Worm (Caenorhabditis elegans): ENCODE data around the gene nep-1.

Gene nep-1

DNA sequence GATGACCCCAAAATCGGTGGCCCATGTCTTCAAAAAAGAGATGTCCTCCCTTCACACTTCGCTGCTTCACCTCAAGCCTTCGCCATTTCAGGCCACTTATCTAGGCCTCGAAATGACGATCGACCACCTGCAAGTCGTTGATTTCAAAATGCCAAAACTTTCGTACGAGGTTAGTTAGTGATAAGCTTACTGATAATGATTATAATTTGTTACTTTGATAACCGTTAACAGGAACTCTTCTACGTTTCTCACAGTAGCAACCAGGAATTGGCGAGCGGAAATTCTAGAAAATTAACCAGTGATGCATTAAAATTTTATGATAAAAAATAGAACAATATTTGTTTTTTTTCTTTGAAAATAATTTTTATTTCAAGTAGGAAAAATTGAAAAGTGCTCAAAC is 10.1 kb downstream of the nep-1 start:
- TF ChIP-seq dve-1 (tag; optimal IDR thresholded peaks at IDR 0.05; ENCODE audit: insufficient read depth) (peak; percentile 7), ceh-44 (GFP tag; IDR thresholded peaks at IDR 0.05) (no peak), tag-97 (GFP tag; IDR thresholded peaks at IDR 0.05) (no peak), ces-1 (GFP tag; optimal IDR thresholded peaks at IDR 0.05) (no peak), zip-11 (GFP tag; IDR thresholded peaks at IDR 0.05) (no peak), ceh-82 (tag; optimal IDR thresholded peaks at IDR 0.05) (no peak), daf-16 (GFP tag; optimal IDR thresholded peaks at IDR 0.05) (no peak), daf-16 (tag; optimal IDR thresholded peaks at IDR 0.05) (peak; percentile 10), nhr-28 (tag; optimal IDR thresholded peaks at IDR 0.05) (peak; percentile 13), dmd-6 (GFP tag; IDR thresholded peaks at IDR 0.05) (0 out of 2 replicates have a peak, but pooled peaks have one; percentile 33), F37D6.2 (tag; optimal IDR thresholded peaks at IDR 0.05) (no peak), hlh-11 (tag; optimal IDR thresholded peaks at IDR 0.05) (peak; percentile 16), aha-1 (tag) (peak; percentile 38), pqm-1 (tag; optimal IDR thresholded peaks at IDR 0.05) (peak; percentile 56)

DNA sequence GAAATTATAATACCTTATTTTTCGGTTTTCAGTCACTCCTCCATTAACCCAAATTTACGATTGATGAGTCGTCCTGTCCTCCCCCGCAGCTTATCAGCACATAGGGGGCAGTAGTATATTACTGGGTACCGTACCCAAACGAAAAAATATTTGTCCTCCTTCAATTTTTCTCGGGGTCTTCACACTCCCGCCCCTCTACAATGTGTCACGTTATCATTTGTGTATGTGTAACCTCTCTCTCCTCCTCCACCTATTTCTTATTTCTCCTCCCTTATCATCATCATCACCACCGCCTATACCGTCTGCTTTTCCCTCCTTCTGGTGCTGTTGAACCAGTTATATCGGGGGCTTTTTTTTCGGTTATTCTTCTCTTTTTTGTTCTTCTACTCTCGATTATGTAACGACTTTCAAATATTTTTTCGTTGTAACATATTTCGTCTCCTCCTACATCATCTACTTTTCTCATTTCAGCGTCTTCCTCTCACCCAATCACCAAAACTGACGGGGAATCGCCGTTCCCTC is 10.6 kb downstream of the nep-1 start, which contains the start of gene ghi-1:
TSS of gene ghi-1 (plus strand) at position 472 of the 522 bp plus-strand sequence.
- TF ChIP-seq mes-2 (tag; optimal IDR thresholded peaks at IDR 0.05; ENCODE audit: poor library complexity, severe bottlenecking) (peak; percentile 14), hif-1 (tag; optimal IDR thresholded peaks at IDR 0.05) (no peak), ZK337.2 (GFP tag; IDR thresholded peaks at IDR 0.05) (no peak), hlh-11 (tag; optimal IDR thresholded peaks at IDR 0.05) (peak; percentile 34), duxl-1 (tag; optimal IDR thresholded peaks at IDR 0.05; ENCODE audit: poor library complexity) (no peak), ceh-44 (GFP tag; IDR thresholded peaks at IDR 0.05) (no peak), pqm-1 (tag; optimal IDR thresholded peaks at IDR 0.05) (peak; percentile 40), aha-1 (tag) (peak; percentile 22), ceh-20 (GFP tag; IDR thresholded peaks at IDR 0.05) (no peak), nhr-77 (tag; optimal IDR thresholded peaks at IDR 0.05) (no peak), nhr-237 (tag; optimal IDR thresholded peaks at IDR 0.05) (no peak), hlh-30 (tag; optimal IDR thresholded peaks at IDR 0.05; ENCODE audit: insufficient read depth) (peak; percentile 43), nhr-48 (tag; optimal IDR thresholded peaks at IDR 0.05) (no peak), php-3 (GFP tag; IDR thresholded peaks at IDR 0.05) (0 out of 2 replicates have a peak, but pooled peaks have one; percentile 17), nhr-28 (tag; optimal IDR thresholded peaks at IDR 0.05) (peak; percentile 45), dve-1 (tag; optimal IDR thresholded peaks at IDR 0.05; ENCODE audit: insufficient read depth) (peak; percentile 6), dmd-6 (GFP tag; IDR thresholded peaks at IDR 0.05) (peak; percentile 17; the same call in 1 of the 2 replicates), mdl-1 (tag; optimal IDR thresholded peaks at IDR 0.05) (peak in 1 of 2 experiments; percentile 6), Y5F2A.4 (GFP tag; optimal IDR thresholded peaks at IDR 0.05) (no peak), hmg-1.1 (GFP tag; IDR thresholded peaks at IDR 0.05) (no peak), ceh-32 (tag; optimal IDR thresholded peaks at IDR 0.05; ENCODE audit: poor library complexity) (no peak), mxl-3 (GFP tag; optimal IDR thresholded peaks at IDR 0.05) (peak; percentile 11), egl-27 (tag; optimal IDR thresholded peaks at IDR 0.05) (no peak), mdt-29 (GFP tag; IDR thresholded peaks at IDR 0.05) (no peak), daf-16 (GFP tag; optimal IDR thresholded peaks at IDR 0.05) (no peak), daf-16 (tag; optimal IDR thresholded peaks at IDR 0.05) (peak; percentile 18), mxl-2 (GFP tag; conservative IDR thresholded peaks at IDR 0.05) (no peak), cey-2 (tag; optimal IDR thresholded peaks at IDR 0.05; ENCODE audit: borderline replicate concordance, insufficient read depth) (no peak), ceh-28 (tag; optimal IDR thresholded peaks at IDR 0.05) (no peak)

DNA sequence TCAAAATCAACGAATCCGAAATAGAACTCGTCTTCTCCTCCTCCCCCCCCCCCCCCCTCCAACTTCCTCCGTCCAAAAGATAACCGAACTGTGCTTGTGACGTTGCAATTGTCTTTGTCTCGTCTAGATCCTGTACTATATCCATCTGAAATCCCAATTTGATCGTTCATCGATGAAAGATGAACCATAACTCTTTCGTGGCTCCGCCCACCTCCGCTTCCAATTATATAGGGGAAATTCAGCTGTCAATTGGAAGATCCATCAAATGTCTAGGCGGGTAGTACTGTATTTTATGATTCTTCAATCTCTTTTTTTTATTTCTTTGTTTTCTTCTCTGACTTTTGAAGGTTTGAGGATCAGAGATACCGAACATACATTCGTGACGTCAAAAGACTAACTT is 11.6 kb downstream of the nep-1 start:
- no peak for TF ChIP-seq zfp-3 (GFP tag; conservative IDR thresholded peaks at IDR 0.05)
- TF ChIP-seq hlh-11 (tag; optimal IDR thresholded peaks at IDR 0.05), result peak; percentile 16
- peak; percentile 23 for TF ChIP-seq nhr-48 (tag; optimal IDR thresholded peaks at IDR 0.05)
- TF ChIP-seq unc-62 (GFP tag; optimal IDR thresholded peaks at IDR 0.05 in 1 of 2), result peak in 1 of 2 experiments; percentile 53
- TF ChIP-seq unc-62 (tag; optimal IDR thresholded peaks at IDR 0.05), result no peak
- TF ChIP-seq vab-7 (GFP tag; IDR thresholded peaks at IDR 0.05), result no peak
